Worm (Caenorhabditis elegans) whole organism, L4/young adult: ENCODE measurements around the gene C33D9.10.

ENCODE experiments used
- W03F9.2 ChIP-seq: fragments of 150-350 bp; optimal IDR thresholded peaks from 2 replicates; lab custom pipeline; 2014; ENCODE audit warnings: missing biosample characterization, missing genetic modification characterization
- dao-5 ChIP-seq: sonication (generic microtip); optimal IDR thresholded peaks from 2 replicates; lab custom pipeline; 2016; ENCODE audit warnings: missing genotype, missing genetic modification characterization, moderate library complexity, missing compliant biosample characterization
- him-1 ChIP-seq: sonication (generic microtip); optimal IDR thresholded peaks from 2 replicates; lab custom pipeline; 2016; ENCODE audit warnings: missing genotype, missing genetic modification reagents, missing genetic modification characterization, missing compliant biosample characterization

ce11 chrIV:8748967-8749366, 39.0 kb downstream of the C33D9.10 start:
- TF ChIP-seq dao-5 (tag; lab: Kevin White, UChicago) = no peak
- no peak for TF ChIP-seq him-1 (tag; lab: Kevin White, UChicago)
- TF ChIP-seq W03F9.2 = no peak
